Worm (Caenorhabditis elegans): Measurements from ENCODE around the gene mogs-1.
"Not testable (repeated sequence)": the region's sequence is repeated elsewhere in the genome, so short reads cannot be mapped to it uniquely, and the experiment has no call there.

Gene mogs-1

DNA sequence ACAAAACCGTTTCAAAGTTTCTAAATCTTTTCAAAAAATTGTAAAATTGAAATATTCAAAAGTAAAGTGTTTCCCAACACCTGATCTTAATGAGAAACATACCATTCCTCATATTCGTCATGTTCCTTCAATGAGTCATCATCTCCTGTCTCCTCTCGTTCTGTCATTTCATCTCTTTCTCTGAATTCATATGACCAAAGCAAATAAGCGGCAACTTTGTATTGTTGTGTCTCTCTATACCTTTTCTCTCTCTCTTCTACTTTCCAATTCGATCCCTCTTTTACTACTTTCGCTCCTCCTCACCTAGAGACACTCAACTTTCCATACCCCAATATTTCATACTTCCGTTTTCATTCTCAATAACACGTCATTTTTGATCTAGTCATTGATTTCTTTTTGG, 13.5 kb downstream of the mogs-1 start (continued):
- no peak for TF ChIP-seq unc-55 (GFP tag; optimal IDR thresholded peaks at IDR 0.05)

ce11 chrIV:11006868-11007267, 14.9 kb downstream of the mogs-1 start:
- TF ChIP-seq snpc-4 (tag; optimal IDR thresholded peaks at IDR 0.05): no peak
- TF ChIP-seq fos-1 (tag; optimal IDR thresholded peaks at IDR 0.05): peak; percentile 64

DNA sequence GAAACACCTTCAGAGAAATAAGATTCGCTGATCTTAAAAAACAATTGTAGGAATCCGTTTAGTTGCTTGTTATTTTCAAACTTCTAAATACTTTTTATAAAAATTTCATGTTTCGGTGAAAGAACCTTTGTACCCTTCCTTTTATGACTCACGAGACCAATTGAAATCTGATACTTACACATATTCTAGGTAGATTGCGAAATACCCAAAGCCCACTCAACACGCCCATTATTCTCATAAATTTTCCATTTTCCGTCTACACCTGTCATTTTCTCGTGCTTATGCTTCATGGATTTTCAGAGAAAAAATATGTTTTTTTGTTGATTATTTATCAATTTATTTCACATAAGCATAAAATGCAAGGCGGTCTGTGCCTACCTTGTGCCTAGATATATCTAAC, 15.3 kb downstream of the mogs-1 start:
- TF ChIP-seq mbf-1 (tag; optimal IDR thresholded peaks at IDR 0.05) (no peak), crh-2 (tag; optimal IDR thresholded peaks at IDR 0.05) (no peak), dmd-4 (tag; optimal IDR thresholded peaks at IDR 0.05) (no peak), ceh-16 (tag; optimal IDR thresholded peaks at IDR 0.05) (no peak), ztf-4 (tag; optimal IDR thresholded peaks at IDR 0.05) (no peak), lsy-2 (tag; optimal IDR thresholded peaks at IDR 0.05) (peak in 1 of 2 experiments; percentile 6), lin-39 (tag; optimal IDR thresholded peaks at IDR 0.05) (no peak)

DNA sequence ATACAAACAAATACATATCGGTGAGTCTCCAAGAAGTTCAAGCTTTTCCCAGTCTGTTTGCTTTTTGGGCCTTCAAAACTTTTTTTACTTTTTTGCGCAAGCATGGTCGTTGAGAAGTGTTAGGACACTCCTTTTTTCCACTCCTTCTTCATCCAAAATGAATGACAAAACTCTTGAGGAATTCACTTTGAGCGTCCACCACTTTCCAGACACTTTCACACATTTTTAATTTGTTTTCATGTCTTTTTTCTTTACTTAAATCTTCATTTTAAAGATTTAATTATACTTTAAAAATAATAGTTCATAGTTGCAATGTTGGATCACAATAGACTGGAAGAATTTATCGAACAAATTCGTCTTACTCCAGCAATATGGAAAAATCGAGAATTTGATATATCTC, 17.5 kb downstream of the mogs-1 start, which contains the start of gene F13H10.1:
Gene F13H10.1, plus strand, starts transcription at position 301 of the 400 bp plus-strand sequence.
- TF ChIP-seq nhr-21 (tag; optimal IDR thresholded peaks at IDR 0.05) (no peak), unc-55 (GFP tag; optimal IDR thresholded peaks at IDR 0.05) (peak; percentile 12)

DNA sequence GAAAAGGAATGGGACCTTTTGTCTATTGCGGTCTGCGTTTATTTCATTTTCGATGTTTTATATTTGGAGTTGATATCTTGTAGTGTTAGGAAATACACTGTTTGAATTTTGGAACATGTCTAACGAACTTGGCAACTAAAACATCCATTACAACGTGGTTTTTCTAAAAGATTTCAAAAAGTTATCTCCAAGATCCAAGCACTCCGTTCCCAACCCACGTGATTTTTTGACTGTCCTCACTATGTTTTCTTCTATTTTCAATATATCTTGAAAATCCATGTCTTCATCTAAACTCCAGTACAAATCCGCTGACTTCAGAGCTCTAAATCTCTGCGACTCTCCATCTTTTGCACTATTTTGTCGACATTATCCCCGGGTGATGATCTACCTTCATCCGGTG, 20.1 kb downstream of the mogs-1 start, which contains the start of gene F13H10.9:
Gene F13H10.9, plus strand, starts transcription at position 301 of the 400 bp plus-strand sequence.
- no peak for TF ChIP-seq unc-55 (GFP tag; optimal IDR thresholded peaks at IDR 0.05)

- no peak for TF ChIP-seq blmp-1 (tag; optimal IDR thresholded peaks at IDR 0.05; ENCODE audit: insufficient read depth)
- no peak for TF ChIP-seq ztf-4 (tag; optimal IDR thresholded peaks at IDR 0.05)
- no peak for TF ChIP-seq fos-1 (tag; optimal IDR thresholded peaks at IDR 0.05)
- no peak for TF ChIP-seq skn-1 (tag; optimal IDR thresholded peaks at IDR 0.05)
- no peak for TF ChIP-seq mbf-1 (tag; optimal IDR thresholded peaks at IDR 0.05)
Measured at ce11 chrIV:10990699-10991098, 31.0 kb downstream of the mogs-1 start, which contains the start of gene F13H10.5. Gene F13H10.5, plus strand, starts transcription at chrIV:10990999.

DNA sequence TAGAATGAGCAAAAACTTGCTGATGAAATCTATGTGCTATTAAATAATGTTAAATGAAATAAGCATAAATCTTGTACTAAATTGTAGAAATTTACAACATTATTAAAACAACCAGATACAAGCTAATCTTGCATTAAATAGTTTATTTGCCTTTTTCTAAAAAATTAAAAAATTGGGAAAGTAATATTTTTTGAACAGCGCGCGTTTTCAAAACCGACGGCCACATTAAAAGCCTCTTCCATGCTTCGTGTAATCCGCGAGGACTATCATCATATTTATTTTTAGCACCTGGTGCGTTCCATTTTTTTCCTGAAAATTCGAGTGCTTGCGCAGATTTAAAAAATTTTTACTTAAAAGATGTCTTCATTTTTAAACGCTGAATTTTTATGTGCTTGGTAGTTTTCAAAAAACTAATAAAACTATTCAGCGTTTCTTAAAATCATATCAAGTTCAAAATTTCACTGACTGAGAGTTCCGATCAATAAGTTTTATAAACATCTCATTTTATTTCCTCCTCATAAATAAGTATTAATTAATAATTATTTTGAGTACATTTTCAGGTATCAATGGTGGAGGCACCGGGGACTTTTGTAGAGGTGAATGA, 34.3 kb downstream of the mogs-1 start, which contains the start of gene Y43E12A.3:
Gene Y43E12A.3, plus strand, starts transcription at position 554 of the 604 bp plus-strand sequence.
- TF ChIP-seq F13H6.1 (tag; optimal IDR thresholded peaks at IDR 0.05); mdl-1 (tag; optimal IDR thresholded peaks at IDR 0.05); sma-9 (GFP tag; optimal IDR thresholded peaks at IDR 0.05); sma-9 (tag; optimal IDR thresholded peaks at IDR 0.05): not testable (repeated sequence)

- TF ChIP-seq nhr-25 (tag; optimal IDR thresholded peaks at IDR 0.05) (no peak), skn-1 (tag; optimal IDR thresholded peaks at IDR 0.05) (no peak), ceh-82 (tag; optimal IDR thresholded peaks at IDR 0.05) (no peak), nhr-237 (tag; optimal IDR thresholded peaks at IDR 0.05) (no peak), nhr-129 (tag; optimal IDR thresholded peaks at IDR 0.05) (no peak), lin-11 (tag; optimal IDR thresholded peaks at IDR 0.05) (no peak), gmeb-1 (tag; optimal IDR thresholded peaks at IDR 0.05) (no peak), fos-1 (tag; optimal IDR thresholded peaks at IDR 0.05) (no peak), elt-1 (tag; optimal IDR thresholded peaks at IDR 0.05) (no peak)
Measured at ce11 chrIV:10985568-10986035, 36.1 kb downstream of the mogs-1 start, which contains the start of gene cyb-2.1. Gene cyb-2.1, plus strand, starts transcription at chrIV:10985985.

DNA sequence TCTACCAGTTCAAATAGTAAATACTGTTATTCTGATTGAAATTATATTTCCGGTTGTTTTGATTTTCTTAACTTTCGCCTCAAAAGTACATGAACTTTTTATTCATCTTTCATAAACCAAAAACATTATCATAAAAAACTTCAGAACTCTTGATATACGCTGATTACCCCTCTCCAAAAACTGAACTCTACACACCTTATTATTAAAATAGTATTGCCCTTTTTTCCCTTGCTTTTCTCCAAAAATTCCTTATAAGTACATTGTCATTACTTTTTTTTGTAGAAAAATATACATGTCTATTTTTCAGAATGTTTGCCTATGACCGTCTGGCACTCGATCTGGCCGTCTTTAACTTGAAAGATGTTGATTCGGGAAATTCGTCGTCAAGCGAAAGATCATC, 40.0 kb downstream of the mogs-1 start, which contains the start of gene Y43E12A.2:
Gene Y43E12A.2, plus strand, starts transcription at position 301 of the 400 bp plus-strand sequence.
- no peak for TF ChIP-seq elt-3 (tag; optimal IDR thresholded peaks at IDR 0.05)
- TF ChIP-seq R02D3.7 (tag; optimal IDR thresholded peaks at IDR 0.05): no peak
- no peak for TF ChIP-seq sem-4 (tag; optimal IDR thresholded peaks at IDR 0.05)
- TF ChIP-seq alr-1 (tag; optimal IDR thresholded peaks at IDR 0.05): no peak
- TF ChIP-seq fos-1 (tag; optimal IDR thresholded peaks at IDR 0.05): no peak
- TF ChIP-seq C34F6.9 (tag; optimal IDR thresholded peaks at IDR 0.05): no peak
